Fruit fly (Drosophila melanogaster) whole organism, embryonic: Measurements from ENCODE around the gene CG12645.

Experiments
- Aef1 ChIP-seq: fragments of 200-800 bp; sonication (Bioruptor generic); IDR thresholded peaks from 3 replicates; pipeline ENCODE4 v1.3.6; 2022; ENCODE audit warnings: missing biosample characterization, missing genetic modification characterization
- Antp ChIP-seq: fragments of 200-800 bp; sonication (Bioruptor generic); optimal IDR thresholded peaks from 3 replicates; lab custom pipeline; 2016; ENCODE audit warnings: missing biosample characterization, missing genetic modification characterization
- Awh ChIP-seq: fragments of 200-800 bp; sonication (Bioruptor generic); IDR thresholded peaks from 2 replicates; pipeline ENCODE4, ENCODE4 v1.3.6; 2022; ENCODE audit warnings: missing biosample characterization, missing genetic modification characterization
- CG1647 ChIP-seq: fragments of 200-800 bp; sonication (Bioruptor generic); optimal IDR thresholded peaks from 3 replicates; lab custom pipeline; 2016; ENCODE audit warnings: missing biosample characterization, missing genetic modification characterization
- CG17361 ChIP-seq: fragments of 200-800 bp; sonication (Bioruptor generic); IDR thresholded peaks from 3 replicates; pipeline ENCODE4 v1.3.6; 2022; ENCODE audit warnings: missing biosample characterization, missing genetic modification characterization
- CG17612 ChIP-seq: fragments of 200-800 bp; sonication (Bioruptor generic); IDR thresholded peaks from 2 replicates; pipeline ENCODE4 v1.3.6; 2022; ENCODE audit warnings: missing biosample characterization, missing genetic modification characterization
- CG18262 ChIP-seq: fragments of 200-800 bp; optimal IDR thresholded peaks from 3 replicates; lab custom pipeline; 2019; ENCODE audit warnings: missing biosample characterization, mild to moderate bottlenecking, missing genetic modification characterization, moderate library complexity
- CG2199 ChIP-seq: fragments of 200-800 bp; sonication (Bioruptor generic); IDR thresholded peaks from 3 replicates; pipeline ENCODE4 v1.3.6; 2022; ENCODE audit warnings: missing biosample characterization, missing genetic modification characterization
- CG2712 ChIP-seq: fragments of 200-800 bp; optimal IDR thresholded peaks from 3 replicates; lab custom pipeline; 2019; ENCODE audit warnings: missing biosample characterization, mild to moderate bottlenecking, missing genetic modification characterization, moderate library complexity
- CG5180 ChIP-seq: fragments of 200-800 bp; sonication (Bioruptor generic); optimal IDR thresholded peaks from 3 replicates; lab custom pipeline; 2017; ENCODE audit warnings: missing biosample characterization, missing genetic modification characterization, mild to moderate bottlenecking, moderate library complexity, missing genetic modification reagents
- CG5953 ChIP-seq: fragments of 200-800 bp; sonication (Bioruptor generic); IDR thresholded peaks from 2 replicates; pipeline ENCODE4 v1.3.6; 2022; ENCODE audit warnings: missing biosample characterization, missing genetic modification characterization
- CG9727 ChIP-seq: fragments of 200-800 bp; sonication (Bioruptor generic); optimal IDR thresholded peaks from 3 replicates; lab custom pipeline; 2017; ENCODE audit warnings: missing biosample characterization, mild to moderate bottlenecking, missing genetic modification characterization
- Deaf1 ChIP-seq: fragments of 200-800 bp; optimal IDR thresholded peaks from 3 replicates; lab custom pipeline; 2019; ENCODE audit warnings: missing biosample characterization, mild to moderate bottlenecking, missing genetic modification characterization, moderate library complexity
- Drgx ChIP-seq: fragments of 200-800 bp; sonication (Bioruptor generic); IDR thresholded peaks from 2 replicates; pipeline ENCODE4 v1.3.6; 2022; ENCODE audit warnings: missing biosample characterization, missing genetic modification characterization
- Elba2 ChIP-seq: fragments of 200-800 bp; sonication (Bioruptor generic); optimal IDR thresholded peaks from 3 replicates; lab custom pipeline; 2016; ENCODE audit warnings: missing biosample characterization, missing genetic modification characterization
- Hr78 ChIP-seq, 2 experiments: fragments of 200-800 bp in 1 of 2; fragments of >200 bp in 1 of 2; sonication (Bioruptor generic) in 1 of 2; optimal IDR thresholded peaks; 2 replicates each; lab custom pipeline; 2017 to 2019; ENCODE audit warnings: missing biosample characterization in 2 of 2, missing genetic modification characterization in 2 of 2, mild to moderate bottlenecking in 1 of 2, moderate library complexity in 1 of 2
- Jarid2 ChIP-seq: fragments of 200-800 bp; sonication (Bioruptor generic); optimal IDR thresholded peaks from 3 replicates; lab custom pipeline; 2017; ENCODE audit warnings: mild to moderate bottlenecking, missing biosample characterization, missing genetic modification reagents, missing genetic modification characterization
- Ptx1 ChIP-seq: fragments of 200-800 bp; sonication (Bioruptor generic); IDR thresholded peaks from 2 replicates; pipeline ENCODE4 v1.3.6; 2022; ENCODE audit warnings: missing biosample characterization, missing genetic modification characterization
- Ravus ChIP-seq: fragments of 200-800 bp; sonication (Bioruptor generic); IDR thresholded peaks from 2 replicates; pipeline ENCODE4 v1.3.6; 2022; ENCODE audit warnings: missing biosample characterization, missing genetic modification characterization
- Rfx ChIP-seq: fragments of 200-800 bp; sonication (Bioruptor generic); IDR thresholded peaks from 2 replicates; pipeline ENCODE4 v1.3.6; 2022; ENCODE audit warnings: missing biosample characterization, missing genetic modification characterization
- abd-A ChIP-seq: fragments of 200-800 bp; sonication (Bioruptor generic); optimal IDR thresholded peaks from 3 replicates; lab custom pipeline; 2019; ENCODE audit warnings: missing biosample characterization, mild to moderate bottlenecking, missing genetic modification characterization, moderate library complexity
- ase ChIP-seq: fragments of 200-800 bp; sonication (Bioruptor generic); IDR thresholded peaks from 3 replicates; pipeline ENCODE4 v1.3.6; 2022; ENCODE audit warnings: missing biosample characterization, missing genetic modification characterization
- bsh ChIP-seq, 2 experiments: fragments of 200-800 bp; sonication (Bioruptor generic); optimal IDR thresholded peaks; 2 replicates each; lab custom pipeline; 2017 to 2018; ENCODE audit warnings: mild to moderate bottlenecking in 2 of 2, missing biosample characterization in 2 of 2, missing genetic modification characterization in 2 of 2, moderate library complexity in 1 of 2
- cg ChIP-seq: fragments of 200-800 bp; sonication (Bioruptor generic); optimal IDR thresholded peaks from 3 replicates; lab custom pipeline; 2019; ENCODE audit warnings: missing biosample characterization, mild to moderate bottlenecking, missing genetic modification characterization, moderate library complexity
- chinmo ChIP-seq: fragments of 200-800 bp; sonication (Bioruptor generic); IDR thresholded peaks from 4 replicates; pipeline ENCODE4 v1.3.6; 2022; ENCODE audit warnings: missing biosample characterization, missing genetic modification characterization; ENCODE audit not compliant: partially characterized antibody
- crc ChIP-seq: fragments of 200-800 bp; sonication (Bioruptor generic); optimal IDR thresholded peaks from 2 replicates; lab custom pipeline; 2016; ENCODE audit warnings: missing biosample characterization, missing genetic modification characterization
- crol ChIP-seq: fragments of 200-800 bp; sonication (Bioruptor generic); IDR thresholded peaks from 2 replicates; pipeline ENCODE4 v1.3.6; 2022; ENCODE audit warnings: missing biosample characterization, missing genetic modification characterization
- disco-r ChIP-seq: fragments of 200-800 bp; sonication (Bioruptor generic); optimal IDR thresholded peaks from 2 replicates; lab custom pipeline; 2016; ENCODE audit warnings: missing biosample characterization, missing genetic modification characterization
- gcm2 ChIP-seq: fragments of 200-800 bp; sonication (Bioruptor generic); optimal IDR thresholded peaks from 2 replicates; lab custom pipeline; 2016; ENCODE audit warnings: missing biosample characterization, missing genetic modification characterization
- ind ChIP-seq: fragments of 200-800 bp; sonication (Bioruptor generic); optimal IDR thresholded peaks from 3 replicates; lab custom pipeline; 2016; ENCODE audit warnings: missing biosample characterization, missing genetic modification characterization
- jigr1 ChIP-seq: fragments of 200-800 bp; sonication (Bioruptor generic); IDR thresholded peaks from 3 replicates; pipeline ENCODE4 v1.3.6; 2022; ENCODE audit warnings: missing biosample characterization, missing genetic modification characterization
- mirr ChIP-seq: fragments of 200-800 bp; sonication (Bioruptor generic); optimal IDR thresholded peaks from 3 replicates; lab custom pipeline; 2018; ENCODE audit warnings: missing biosample characterization, mild to moderate bottlenecking, missing genetic modification characterization
- nerfin-2 ChIP-seq: fragments of 200-800 bp; sonication (Bioruptor generic); IDR thresholded peaks from 2 replicates; pipeline ENCODE4 v1.3.6; 2022; ENCODE audit warnings: missing biosample characterization, missing genetic modification characterization; ENCODE audit not compliant: partially characterized antibody
- nmo ChIP-seq: fragments of 200-800 bp; sonication (Bioruptor generic); optimal IDR thresholded peaks from 2 replicates; lab custom pipeline; 2018; ENCODE audit warnings: missing biosample characterization, mild to moderate bottlenecking, missing genetic modification characterization, moderate library complexity
- nom ChIP-seq: fragments of 200-800 bp; sonication (Bioruptor generic); optimal IDR thresholded peaks from 2 replicates; lab custom pipeline; 2017; ENCODE audit warnings: missing biosample characterization, missing genetic modification characterization, mild to moderate bottlenecking, moderate library complexity, missing genetic modification reagents
- oc ChIP-seq: fragments of 200-800 bp; sonication (Bioruptor generic); optimal IDR thresholded peaks from 2 replicates; lab custom pipeline; 2018; ENCODE audit warnings: missing biosample characterization, mild to moderate bottlenecking, missing genetic modification characterization, moderate library complexity
- pita ChIP-seq: fragments of 200-800 bp; sonication (Bioruptor generic); optimal IDR thresholded peaks from 2 replicates; lab custom pipeline; 2017; ENCODE audit warnings: missing biosample characterization, mild to moderate bottlenecking, missing genetic modification characterization
- pros ChIP-seq: fragments of 200-800 bp; sonication (Bioruptor generic); optimal IDR thresholded peaks from 3 replicates; lab custom pipeline; 2019; ENCODE audit warnings: missing biosample characterization, mild to moderate bottlenecking, missing genetic modification characterization, moderate library complexity
- salm ChIP-seq: fragments of 200-800 bp; sonication (Bioruptor generic); optimal IDR thresholded peaks from 2 replicates; lab custom pipeline; 2018; ENCODE audit warnings: missing biosample characterization, mild to moderate bottlenecking, missing genetic modification characterization
- sens ChIP-seq: fragments of 200-800 bp; sonication (Bioruptor generic); peaks from one replicate; lab custom pipeline; 2016; ENCODE audit warnings: missing biosample characterization, missing genetic modification characterization
- slbo ChIP-seq: fragments of 200-800 bp; sonication (Bioruptor generic); IDR thresholded peaks from 2 replicates; pipeline ENCODE4 v1.3.6; 2022; ENCODE audit warnings: missing biosample characterization, missing genetic modification characterization
- sna ChIP-seq: fragments of 200-800 bp; sonication (Bioruptor generic); IDR thresholded peaks from 2 replicates; pipeline ENCODE4 v1.3.6; 2022; ENCODE audit warnings: missing biosample characterization, missing genetic modification characterization; ENCODE audit not compliant: partially characterized antibody
- sqz ChIP-seq: fragments of 200-800 bp; sonication (Bioruptor generic); optimal IDR thresholded peaks from 3 replicates; lab custom pipeline; 2018; ENCODE audit warnings: missing biosample characterization, mild to moderate bottlenecking, missing genetic modification characterization
- usp ChIP-seq: fragments of >200 bp; optimal IDR thresholded peaks from 2 replicates; lab custom pipeline; 2017; ENCODE audit warnings: missing biosample characterization, missing genetic modification characterization

CG12645 gene

dm6 chrX:10104477-10104876 lies 48.9 kb upstream of the CG12645 start (continued):
- no peak for TF ChIP-seq CG5953 (GFP tag; lab: Robert Waterston, UW)
- no peak for TF ChIP-seq CG9727
- peak; percentile 36; the same call in 1 of the 2 replicates for TF ChIP-seq Rfx (GFP tag; lab: Robert Waterston, UW)
- peak; percentile 26; the same call in 1 of the 3 replicates for TF ChIP-seq jigr1
- TF ChIP-seq slbo (GFP tag; lab: Robert Waterston, UW): 0 out of 2 replicates have a peak, but pooled peaks have one; percentile 22
- peak; percentile 1 for TF ChIP-seq CG2712 (tag; lab: Kevin White, UChicago)
- no peak for TF ChIP-seq usp (GFP tag; lab: Kevin White, UChicago)

- peak; percentile 71 for TF ChIP-seq sens (GFP tag; lab: Kevin White, UChicago)
- peak; percentile 4 for TF ChIP-seq CG18262
- 0 out of 4 replicates have a peak, but pooled peaks have one; percentile 7 for TF ChIP-seq chinmo
- TF ChIP-seq Deaf1: no peak
- 0 out of 3 replicates have a peak, but pooled peaks have one; percentile 18 for TF ChIP-seq CG17361 (GFP tag; lab: Robert Waterston, UW)
- TF ChIP-seq CG17612: 0 out of 2 replicates have a peak, but pooled peaks have one; percentile 25
- TF ChIP-seq crol: peak; percentile 71
- no peak for TF ChIP-seq gcm2 (GFP tag; lab: Kevin White, UChicago)
- peak; percentile 52 for TF ChIP-seq nom
- no peak for TF ChIP-seq CG1647 (GFP tag; lab: Kevin White, UChicago)
- TF ChIP-seq bsh (GFP tag; optimal IDR thresholded peaks at IDR 0.05; lab: Kevin White, UChicago): peak in 1 of 2 experiments; percentile 38
- TF ChIP-seq CG2712 (tag; lab: Kevin White, UChicago): peak; percentile 40
- 0 out of 2 replicates have a peak, but pooled peaks have one; percentile 23 for TF ChIP-seq Ptx1 (GFP tag; lab: Robert Waterston, UW)
- peak; percentile 84 for TF ChIP-seq Drgx (GFP tag; lab: Robert Waterston, UW)
- TF ChIP-seq, all 482 proteins: peak for 11
Observed at dm6 chrX:10105701-10106307, 47.6 kb upstream of the CG12645 start.

dm6 chrX:10106562-10107147 lies 46.8 kb upstream of the CG12645 start:
- TF ChIP-seq nmo (GFP tag; lab: Kevin White, UChicago) (no peak), Drgx (GFP tag; lab: Robert Waterston, UW) (peak; percentile 78), Elba2 (GFP tag; lab: Kevin White, UChicago) (no peak), CG2199 (GFP tag; lab: Robert Waterston, UW) (0 out of 3 replicates have a peak, but pooled peaks have one; percentile 31), Antp (GFP tag; lab: Kevin White, UChicago) (no peak), crc (no peak), ind (GFP tag; lab: Kevin White, UChicago) (no peak)

- TF ChIP-seq sqz (GFP tag; lab: Kevin White, UChicago) (peak; percentile 57), oc (peak; percentile 5), Aef1 (no peak), salm (tag; lab: Kevin White, UChicago) (peak; percentile 25), cg (GFP tag; lab: Kevin White, UChicago) (peak; percentile 3), mirr (GFP tag; lab: Kevin White, UChicago) (no peak), pita (no peak), pros (GFP tag; lab: Kevin White, UChicago) (peak; percentile 27), disco-r (GFP tag; lab: Kevin White, UChicago) (no peak), Awh (GFP tag; lab: Robert Waterston, UW) (peak; percentile 66), Ravus (GFP tag; lab: Robert Waterston, UW) (no peak), Hr78 (GFP tag; optimal IDR thresholded peaks at IDR 0.05; lab: Kevin White, UChicago) (peak in 1 of 2 experiments; percentile 63), Jarid2 (GFP tag; lab: Kevin White, UChicago) (no peak), Ptx1 (GFP tag; lab: Robert Waterston, UW) (no peak), CG5180 (GFP tag; lab: Kevin White, UChicago) (no peak), sna (GFP tag; lab: Robert Waterston, UW) (no peak), gcm2 (GFP tag; lab: Kevin White, UChicago) (no peak), nerfin-2 (GFP tag; lab: Robert Waterston, UW) (no peak), abd-A (tag; lab: Kevin White, UChicago) (peak; percentile 40), ase (GFP tag; lab: Robert Waterston, UW) (no peak)
Observed at dm6 chrX:10108286-10108685, 45.1 kb upstream of the CG12645 start.
